Fruit fly (Drosophila melanogaster) whole organism, wandering third instar larva: Measurements from ENCODE around the gene CG33159.

Experiments used
- Abd-B ChIP-seq: fragments of >200 bp; optimal IDR thresholded peaks from 2 replicates; lab custom pipeline; 2017; ENCODE audit warnings: missing biosample characterization, missing genetic modification characterization
- CrebA ChIP-seq: fragments of 200-800 bp; sonication (Bioruptor generic); optimal IDR thresholded peaks from 2 replicates; lab custom pipeline; 2016; ENCODE audit warnings: missing biosample characterization, mild to moderate bottlenecking, missing genetic modification characterization, borderline replicate concordance
- HLH106 ChIP-seq: fragments of 200-800 bp; optimal IDR thresholded peaks from 3 replicates; lab custom pipeline; 2019; ENCODE audit warnings: missing biosample characterization, mild to moderate bottlenecking, missing genetic modification characterization, moderate library complexity
- Hr78 ChIP-seq: fragments of >200 bp; optimal IDR thresholded peaks from 2 replicates; lab custom pipeline; 2017; ENCODE audit warnings: missing biosample characterization, missing genetic modification characterization
- dsf ChIP-seq: sonication (Bioruptor generic); optimal IDR thresholded peaks from 2 replicates; lab custom pipeline; 2016; ENCODE audit warnings: missing biosample characterization, missing genetic modification characterization, borderline replicate concordance
- fru ChIP-seq: fragments of 200-800 bp; sonication (Bioruptor generic); optimal IDR thresholded peaks from 3 replicates; lab custom pipeline; 2016; ENCODE audit warnings: missing biosample characterization, mild to moderate bottlenecking, missing genetic modification characterization
- lola ChIP-seq: fragments of >200 bp; optimal IDR thresholded peaks from 2 replicates; lab custom pipeline; 2017; ENCODE audit warnings: missing biosample characterization, missing genetic modification characterization
- pan ChIP-seq: fragments of >200 bp; optimal IDR thresholded peaks from 2 replicates; lab custom pipeline; 2017
- sage ChIP-seq: fragments of 200-800 bp; sonication (Bioruptor generic); optimal IDR thresholded peaks from 2 replicates; lab custom pipeline; 2016; ENCODE audit warnings: missing biosample characterization, mild to moderate bottlenecking, missing genetic modification characterization
- usp ChIP-seq: fragments of >200 bp; optimal IDR thresholded peaks from 2 replicates; lab custom pipeline; 2017; ENCODE audit warnings: missing biosample characterization, missing genetic modification characterization
- woc ChIP-seq: sonication (Bioruptor generic); optimal IDR thresholded peaks from 2 replicates; lab custom pipeline; 2016; ENCODE audit warnings: missing biosample characterization, mild to moderate bottlenecking, missing genetic modification characterization

DNA sequence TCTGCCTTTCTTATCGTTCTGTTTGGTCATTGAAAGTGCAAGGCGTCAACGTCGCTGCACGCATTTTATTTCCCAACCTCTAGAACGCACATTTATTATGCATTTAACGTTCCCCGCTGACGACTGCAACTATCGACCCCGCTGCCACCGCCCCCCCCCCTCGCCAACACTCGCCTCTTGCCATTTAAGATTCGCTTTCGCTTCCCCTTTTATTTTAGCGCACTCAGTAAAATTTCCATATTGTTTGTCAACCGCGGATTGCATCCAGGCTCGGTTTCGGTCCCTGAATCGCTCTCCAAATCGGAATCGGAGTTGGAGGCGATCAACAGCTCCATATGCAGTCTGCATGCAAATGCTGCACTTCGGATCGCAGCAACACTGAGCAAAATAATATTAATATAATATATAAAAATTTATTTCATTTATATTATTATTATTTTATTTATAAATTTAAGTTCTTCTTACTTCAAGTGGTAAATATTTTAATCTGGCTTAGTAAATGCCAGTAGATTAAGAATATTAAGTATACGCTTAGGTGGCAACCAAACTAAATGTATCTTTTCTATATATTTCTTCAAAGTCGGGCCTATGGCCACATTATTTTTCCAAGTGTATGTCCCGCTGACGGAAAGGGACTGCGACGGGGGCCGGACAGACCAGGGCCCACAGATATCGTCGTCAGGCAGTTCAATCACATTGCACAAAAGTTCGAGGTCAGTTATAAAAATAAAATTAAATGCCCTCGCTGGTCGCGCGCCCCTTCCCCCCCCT is 36.5 kb upstream of the CG33159 start:
- TF ChIP-seq CrebA (GFP tag; lab: Kevin White, UChicago) (peak; percentile 71), usp (no peak), Hr78 (GFP tag; lab: Kevin White, UChicago) (no peak), fru (GFP tag; lab: Kevin White, UChicago) (peak; percentile 89), dsf (no peak), sage (GFP tag; lab: Kevin White, UChicago) (peak; percentile 85), woc (GFP tag; lab: Kevin White, UChicago) (peak; percentile 79), Abd-B (GFP tag; lab: Kevin White, UChicago) (no peak), pan (lab: Kevin White, UChicago) (no peak), lola (GFP tag; lab: Kevin White, UChicago) (no peak), HLH106 (tag; lab: Kevin White, UChicago) (peak; percentile 97)
